Worm (Caenorhabditis elegans) whole organism, dauer: ENCODE results near the gene R05A10.7.

Experiments
- unc-62 ChIP-seq: sonication (generic microtip); optimal IDR thresholded peaks from 2 replicates; lab custom pipeline; 2017; ENCODE audit warnings: missing biosample characterization, missing genetic modification reagents, missing genetic modification characterization

The R05A10.7 gene

DNA sequence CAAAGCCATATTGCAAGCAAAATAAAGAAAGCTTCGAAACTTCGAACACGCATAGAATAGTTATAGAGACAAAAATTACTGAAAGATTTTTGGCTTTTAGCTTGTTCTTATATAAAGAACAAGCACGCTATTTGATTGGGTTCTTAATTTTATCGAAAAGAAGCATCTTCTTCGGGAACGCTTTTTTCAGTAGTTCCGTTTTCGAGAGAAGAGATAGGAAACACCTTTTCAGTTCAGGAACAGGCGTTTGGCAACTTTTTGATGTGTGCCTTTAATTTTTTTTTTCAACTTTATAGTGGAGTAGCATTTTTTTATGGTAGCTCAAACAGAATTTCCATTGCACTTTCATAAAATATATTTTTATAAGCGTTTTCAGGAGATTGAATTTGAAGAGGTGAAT is at the start of gene R05A10.7:
R05A10.7 (minus strand) TSS at position 101 of the 400 bp plus-strand sequence.
- no peak for TF ChIP-seq unc-62 (GFP tag; lab: Kevin White, UChicago)

DNA sequence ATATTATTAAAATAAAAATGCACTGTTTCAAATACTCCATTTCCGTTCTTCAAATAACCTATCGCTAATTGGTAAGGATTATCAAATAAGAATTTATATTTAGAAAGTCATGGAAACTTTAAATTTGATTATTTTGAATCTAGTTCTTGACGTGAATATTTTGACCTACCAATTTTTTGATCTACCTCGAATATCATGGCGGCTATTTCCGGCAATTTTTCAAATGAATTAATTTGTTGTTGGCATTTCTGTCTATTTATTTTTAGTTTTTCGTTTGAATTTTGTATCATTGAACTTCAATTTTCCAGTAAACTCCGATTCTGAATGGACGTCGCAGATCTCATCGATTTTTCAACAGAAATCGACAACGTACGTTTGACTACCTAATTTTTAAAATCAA is 40.5 kb upstream of the R05A10.7 start, which contains the start of gene F02H6.3:
F02H6.3 (plus strand) TSS at position 266 of the 400 bp plus-strand sequence.
- no peak for TF ChIP-seq unc-62 (GFP tag; lab: Kevin White, UChicago)

DNA sequence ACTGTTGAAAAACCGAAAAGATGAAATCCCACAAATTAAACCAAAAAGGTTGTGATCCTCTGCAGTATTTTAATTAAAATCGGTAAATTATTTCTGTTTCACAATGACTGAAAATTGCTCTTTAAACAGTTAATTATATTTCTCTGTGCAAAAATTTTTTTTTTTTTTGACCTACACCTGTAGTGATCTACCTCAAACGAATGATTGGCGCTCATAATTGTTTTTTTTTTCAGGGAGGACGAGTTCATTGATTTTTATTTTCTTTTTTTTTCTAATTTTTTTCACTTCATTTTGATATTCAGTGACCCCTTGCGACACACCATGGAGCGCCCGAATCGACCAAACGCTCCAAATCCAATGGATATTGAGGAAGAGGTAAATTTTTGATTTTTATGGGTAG is 33.5 kb upstream of the R05A10.7 start, which contains the start of gene F02H6.2:
F02H6.2 (plus strand) TSS at position 301 of the 400 bp plus-strand sequence.
- TF ChIP-seq unc-62 (GFP tag; lab: Kevin White, UChicago), result no peak

DNA sequence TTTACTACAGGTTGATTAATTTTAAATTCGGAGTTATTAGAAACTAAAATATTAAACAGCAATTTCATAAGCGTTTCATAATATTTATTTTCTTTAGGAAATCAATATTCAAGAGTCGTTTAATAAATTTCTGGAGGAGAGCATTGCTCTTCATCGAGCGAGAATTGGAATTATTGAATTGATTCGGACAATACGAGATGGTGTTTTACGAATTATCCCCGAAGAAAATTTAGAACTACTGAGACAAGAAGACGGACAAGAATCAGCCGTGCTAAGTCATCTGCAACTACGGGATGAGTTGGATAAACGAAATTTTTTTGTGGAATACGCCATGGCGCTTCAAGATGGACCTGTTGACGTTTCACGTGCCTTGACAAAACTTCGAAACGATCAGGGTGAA is 31.6 kb upstream of the R05A10.7 start:
- TF ChIP-seq unc-62 (GFP tag; lab: Kevin White, UChicago), result no peak

DNA sequence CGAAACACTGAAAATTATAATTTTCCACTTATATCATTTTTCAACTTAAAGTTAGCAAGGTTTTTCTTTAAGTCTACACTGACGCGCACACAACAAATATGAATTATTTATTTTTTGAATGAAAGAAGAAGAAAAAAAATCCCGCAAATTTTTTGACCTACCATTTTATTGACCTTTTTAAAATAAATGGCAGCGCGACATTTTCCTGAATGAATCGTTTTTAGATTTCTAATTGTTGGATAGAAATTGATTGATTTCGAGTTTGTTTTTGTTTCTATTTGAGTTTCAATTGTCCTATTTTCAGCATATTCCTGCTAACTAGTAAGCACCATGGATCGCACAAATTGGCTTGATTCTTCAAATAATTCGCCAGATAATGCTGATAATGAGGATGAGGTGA is 30.5 kb upstream of the R05A10.7 start, which contains the start of gene K01G12.3:
K01G12.3 (plus strand) TSS at position 301 of the 400 bp plus-strand sequence.
- TF ChIP-seq unc-62 (GFP tag; lab: Kevin White, UChicago), result no peak

DNA sequence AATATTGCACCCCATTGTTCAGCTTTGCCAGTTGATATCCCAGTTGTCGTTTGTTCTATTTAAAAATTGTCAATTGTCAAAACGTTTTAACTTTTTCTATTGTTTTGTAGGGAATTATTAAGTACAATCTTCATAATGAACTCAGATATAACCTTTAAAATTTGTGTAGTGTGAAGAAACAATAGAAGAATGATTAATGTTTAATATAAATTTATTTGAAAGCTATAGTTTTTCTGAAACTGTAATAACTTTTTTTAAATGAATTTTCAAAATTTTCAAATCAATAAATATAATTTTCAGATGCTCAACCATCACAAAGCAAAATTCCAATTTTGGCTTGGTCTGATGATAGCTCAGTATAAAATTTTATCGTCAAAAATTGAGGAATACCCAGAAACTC is 29.2 kb upstream of the R05A10.7 start, which contains the start of gene K01G12.22:
K01G12.22 (plus strand) TSS at position 301 of the 400 bp plus-strand sequence.
- TF ChIP-seq unc-62 (GFP tag; lab: Kevin White, UChicago), result no peak

DNA sequence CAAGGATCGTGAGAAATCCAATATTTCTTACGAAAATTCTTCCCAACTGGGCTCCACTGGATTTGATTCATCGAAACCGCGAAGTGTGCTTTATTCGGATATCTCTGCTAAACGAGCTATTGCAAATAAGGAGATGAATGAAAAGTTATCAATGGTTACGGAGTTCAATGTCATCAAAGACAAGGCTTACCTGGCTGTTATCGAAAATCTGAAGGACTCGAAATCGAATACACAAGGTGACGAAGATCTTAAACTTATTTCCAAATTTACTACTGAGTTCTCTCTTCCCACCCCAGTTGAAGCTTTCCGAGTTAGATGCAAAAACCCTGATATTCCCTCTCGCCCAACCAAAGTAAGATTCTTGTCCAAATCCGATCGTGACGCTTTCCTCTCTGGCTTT is 23.6 kb upstream of the R05A10.7 start:
- no peak for TF ChIP-seq unc-62 (GFP tag; lab: Kevin White, UChicago)

DNA sequence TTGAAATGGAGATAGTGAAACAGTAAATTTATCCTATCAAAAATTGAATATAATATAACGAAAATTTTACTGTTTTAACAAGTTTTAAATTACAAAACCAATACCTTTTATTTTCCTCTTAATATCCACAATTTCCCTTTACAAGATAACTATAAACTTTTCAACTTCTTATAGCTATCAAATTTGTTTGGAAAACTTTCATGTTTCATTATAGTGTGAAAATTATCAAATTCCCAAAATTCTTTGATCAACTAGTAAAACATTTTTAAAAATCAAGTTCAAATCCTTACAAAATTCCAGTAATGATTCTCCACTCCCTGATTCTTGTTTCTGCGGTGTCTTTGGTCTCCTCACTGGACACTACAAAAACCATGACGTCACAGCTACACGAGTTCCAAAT is 19.4 kb upstream of the R05A10.7 start, which contains the start of gene R05A10.1:
R05A10.1 (plus strand) TSS at position 301 of the 400 bp plus-strand sequence.
- TF ChIP-seq unc-62 (GFP tag; lab: Kevin White, UChicago), result no peak

DNA sequence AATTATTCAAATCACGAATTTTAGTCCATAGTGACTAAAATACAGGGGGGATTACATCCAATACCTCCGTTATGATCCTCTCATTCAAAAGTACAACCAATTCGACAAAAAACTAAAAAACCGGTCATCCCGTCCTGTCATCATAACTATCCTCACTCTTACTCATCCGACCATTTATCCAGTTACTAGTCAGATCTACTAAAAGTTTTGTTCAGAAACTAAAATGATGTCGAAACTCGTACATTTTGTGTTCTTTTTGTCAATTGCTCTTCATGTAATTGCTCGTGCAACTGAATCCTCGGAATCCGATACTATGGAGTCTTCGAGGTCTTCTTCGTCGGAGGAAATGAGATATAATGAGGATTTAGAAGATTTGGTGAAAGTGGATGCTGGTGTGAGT is 14.4 kb upstream of the R05A10.7 start, which contains the start of gene R05A10.2:
R05A10.2 (plus strand) TSS at position 214 of the 400 bp plus-strand sequence.
- no peak for TF ChIP-seq unc-62 (GFP tag; lab: Kevin White, UChicago)

DNA sequence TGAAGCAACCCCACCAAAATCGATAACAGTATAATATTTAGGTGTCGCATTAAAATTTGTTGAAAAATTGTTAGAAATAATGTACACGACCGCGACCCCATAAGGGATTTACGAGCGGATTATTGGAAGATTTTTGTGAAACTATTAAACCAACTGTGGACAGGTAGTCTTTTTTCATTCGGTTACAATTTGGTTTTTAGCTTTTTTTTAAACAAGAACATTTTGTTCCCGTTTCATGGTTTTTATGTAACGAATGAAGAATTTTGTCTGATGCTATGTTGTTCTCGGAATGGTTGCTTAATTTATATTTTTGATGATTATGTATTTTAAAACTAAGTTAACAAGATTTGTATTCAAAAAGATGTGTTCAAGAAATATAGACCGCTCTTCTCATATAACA is 13.7 kb upstream of the R05A10.7 start, which contains the start of gene R05A10.3:
R05A10.3 (minus strand) TSS at position 101 of the 400 bp plus-strand sequence.
- TF ChIP-seq unc-62 (GFP tag; lab: Kevin White, UChicago), result no peak

DNA sequence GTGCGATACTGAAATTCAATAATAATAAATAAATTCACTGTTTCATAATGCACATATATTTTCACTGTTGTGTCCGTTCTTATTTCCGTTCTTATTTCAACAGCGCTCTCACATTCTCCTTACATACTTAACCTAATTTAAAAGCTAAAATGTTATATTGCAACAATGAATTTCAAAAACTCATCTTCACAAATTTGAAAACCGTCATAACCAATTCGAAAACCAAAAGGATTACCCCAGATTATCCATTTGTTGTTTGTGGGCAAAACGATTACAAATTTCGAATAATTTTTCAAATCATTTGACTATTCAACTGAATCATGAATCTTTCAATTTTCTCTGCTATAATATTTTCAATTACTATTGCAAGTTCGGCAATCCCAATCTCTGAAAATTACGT is 9.5 kb upstream of the R05A10.7 start, which contains the start of gene R05A10.4:
R05A10.4 (plus strand) TSS at position 301 of the 400 bp plus-strand sequence.
- no peak for TF ChIP-seq unc-62 (GFP tag; lab: Kevin White, UChicago)

DNA sequence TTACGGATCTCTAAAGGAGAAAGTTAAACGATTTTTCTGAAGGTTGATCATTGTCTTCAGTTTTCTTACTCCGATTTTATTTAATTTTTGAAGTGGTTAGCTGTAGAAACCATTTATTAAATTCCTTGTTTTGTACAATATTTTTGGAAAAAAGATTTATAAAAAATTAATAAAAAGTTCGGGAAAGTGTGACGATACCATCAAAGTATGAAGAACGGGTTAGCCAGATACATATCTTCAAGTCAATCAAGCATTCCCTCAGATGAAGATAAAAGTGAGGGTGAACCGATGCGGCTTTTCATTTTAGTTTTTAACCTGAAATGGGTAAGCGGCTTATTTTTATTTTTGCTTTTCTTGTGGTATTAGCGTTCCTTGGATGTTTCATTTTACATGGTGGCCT is 2.8 kb upstream of the R05A10.7 start, which contains the start of gene R05A10.6:
R05A10.6 (plus strand) TSS at position 301 of the 400 bp plus-strand sequence.
- no peak for TF ChIP-seq unc-62 (GFP tag; lab: Kevin White, UChicago)

DNA sequence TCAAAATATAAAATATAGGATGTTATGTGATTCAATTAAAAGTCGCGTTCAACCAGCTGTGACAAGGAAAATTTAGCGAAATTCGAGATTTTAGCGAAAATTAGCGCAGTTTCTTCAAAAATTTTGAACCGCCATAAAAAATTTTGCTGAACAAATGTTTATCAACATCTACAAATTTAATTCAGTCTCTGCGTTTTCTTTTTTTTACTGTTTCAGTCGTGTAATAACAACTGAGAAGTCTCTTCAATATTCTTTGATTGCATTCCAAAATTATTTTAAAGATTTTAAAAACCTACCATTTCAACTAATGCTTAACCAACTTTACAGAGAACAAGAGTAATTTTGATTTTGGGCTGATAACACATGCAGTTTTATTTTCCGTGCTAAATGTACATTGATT is 1.4 kb upstream of the R05A10.7 start:
- TF ChIP-seq unc-62 (GFP tag; lab: Kevin White, UChicago), result no peak

DNA sequence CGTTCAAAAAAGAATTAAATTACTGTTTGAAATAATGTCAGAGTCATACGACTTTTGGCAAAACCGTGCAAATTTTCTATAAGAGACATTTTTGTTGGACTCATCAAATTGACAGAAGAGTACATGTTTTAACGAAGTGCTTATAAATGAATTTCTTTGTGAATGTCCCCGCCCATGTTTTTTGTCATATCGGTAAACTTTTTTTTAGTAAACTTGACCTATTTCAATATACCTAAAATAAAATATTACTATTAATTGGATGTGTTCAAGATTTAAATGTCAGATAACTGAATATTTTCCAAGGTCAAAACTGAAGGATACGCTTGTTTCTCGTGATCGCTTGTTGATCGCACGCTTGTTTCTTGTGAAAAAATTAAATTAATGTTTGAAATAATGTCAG is 4.6 kb downstream of the R05A10.7 start, which contains the start of gene R05A10.8:
R05A10.8 (minus strand) TSS at position 101 of the 400 bp plus-strand sequence.
- TF ChIP-seq unc-62 (GFP tag; lab: Kevin White, UChicago), result no peak

DNA sequence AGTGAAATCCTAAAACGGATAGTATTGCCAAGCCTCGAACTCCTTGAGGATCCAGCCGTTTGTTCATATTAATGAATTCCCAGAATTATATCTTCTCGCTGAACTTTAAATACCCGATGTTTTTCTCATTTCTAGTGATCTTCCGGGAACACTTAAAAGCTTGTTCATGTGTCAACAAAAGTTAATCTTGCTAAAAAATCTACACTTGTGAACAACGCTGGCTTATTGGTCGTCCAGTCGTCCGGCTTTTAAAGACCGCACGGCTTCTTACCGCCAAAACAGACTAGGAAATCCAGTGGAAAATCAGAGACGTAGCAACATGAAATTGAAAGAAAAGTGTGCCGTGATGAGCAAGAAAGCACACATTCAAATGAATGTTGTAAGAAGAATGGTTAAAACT is 9.4 kb downstream of the R05A10.7 start, which contains the start of gene oac-38:
oac-38 (minus strand) TSS at position 101 of the 400 bp plus-strand sequence.
- TF ChIP-seq unc-62 (GFP tag; lab: Kevin White, UChicago), result no peak

DNA sequence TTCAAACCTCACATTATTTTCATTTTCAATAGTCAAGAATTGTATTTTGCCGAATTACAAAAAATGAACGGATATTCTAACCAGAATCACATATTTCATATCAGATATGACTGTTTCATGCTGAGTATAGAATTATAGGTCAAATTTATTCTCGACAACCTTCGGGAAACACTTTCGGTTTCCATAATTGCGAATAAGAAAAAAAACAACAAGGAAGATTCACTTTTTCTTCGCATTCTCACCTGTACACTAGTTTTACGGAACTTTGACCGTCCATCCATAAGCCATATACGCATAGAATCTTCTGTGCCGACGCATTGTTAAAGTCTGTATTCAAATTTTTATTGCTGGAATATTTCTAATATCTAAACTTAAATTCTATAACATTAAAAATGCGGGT is 17.1 kb downstream of the R05A10.7 start, which contains the start of gene oac-37:
oac-37 (plus strand) TSS at position 301 of the 400 bp plus-strand sequence.
- no peak for TF ChIP-seq unc-62 (GFP tag; lab: Kevin White, UChicago)

DNA sequence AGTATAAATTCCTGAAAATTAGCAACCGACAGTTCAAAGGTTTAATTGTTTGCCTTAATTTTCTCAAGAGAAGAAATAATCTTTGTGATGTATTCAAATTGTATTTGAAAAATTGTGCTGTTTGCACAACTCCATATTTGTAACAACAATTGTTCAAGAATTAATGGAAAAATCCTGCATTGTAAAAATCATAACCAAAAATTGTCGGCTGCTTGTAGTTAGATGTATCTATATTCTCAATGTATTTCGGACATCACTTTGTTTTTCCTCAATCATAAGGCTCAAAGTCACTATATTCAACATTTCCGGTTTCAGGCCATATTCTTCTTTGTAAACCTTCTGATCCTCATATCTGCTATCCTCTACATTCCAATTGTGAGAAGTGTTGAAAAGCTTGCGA is 19.6 kb downstream of the R05A10.7 start:
- no peak for TF ChIP-seq unc-62 (GFP tag; lab: Kevin White, UChicago)
